Fruit fly (Drosophila melanogaster) whole organism, prepupa: ENCODE data around the gene Cyp6d5.

ENCODE experiments used
- CG10631 ChIP-seq: fragments of 200-800 bp; sonication (Bioruptor generic); optimal IDR thresholded peaks from 2 replicates; lab custom pipeline; 2016; ENCODE audit warnings: missing biosample characterization, missing genetic modification characterization
- CG10669 ChIP-seq: fragments of 200-800 bp; sonication (Bioruptor generic); optimal IDR thresholded peaks from 3 replicates; lab custom pipeline; 2018; ENCODE audit warnings: missing biosample characterization, mild to moderate bottlenecking, missing genetic modification characterization, moderate library complexity
- CG11294 ChIP-seq: fragments of 200-800 bp; sonication (Bioruptor generic); IDR thresholded peaks from 2 replicates; pipeline ENCODE4 v1.3.6; 2022; ENCODE audit warnings: missing biosample characterization, missing genetic modification characterization
- CG11762 ChIP-seq: fragments of 200-800 bp; sonication (Bioruptor generic); optimal IDR thresholded peaks from 3 replicates; lab custom pipeline; 2016; ENCODE audit warnings: missing biosample characterization, missing genetic modification characterization; ENCODE audit not compliant: insufficient read depth
- CG11902 ChIP-seq: fragments of 200-800 bp; sonication (Bioruptor generic); optimal IDR thresholded peaks from 3 replicates; lab custom pipeline; 2016; ENCODE audit warnings: missing biosample characterization, missing genetic modification characterization
- CG15336 ChIP-seq: fragments of 200-800 bp; sonication (Bioruptor generic); IDR thresholded peaks from 2 replicates; pipeline ENCODE4 v1.3.6; 2022; ENCODE audit warnings: missing biosample characterization, missing genetic modification characterization
- CG1621 ChIP-seq: fragments of 200-800 bp; sonication (Bioruptor generic); optimal IDR thresholded peaks from 3 replicates; lab custom pipeline; 2018; ENCODE audit warnings: missing biosample characterization, mild to moderate bottlenecking, missing genetic modification characterization
- CG16779 ChIP-seq: fragments of 200-800 bp; sonication (Bioruptor generic); optimal IDR thresholded peaks from 3 replicates; lab custom pipeline; 2017; ENCODE audit warnings: missing biosample characterization, mild to moderate bottlenecking, missing genetic modification characterization
- CG3032 ChIP-seq: fragments of 200-800 bp; optimal IDR thresholded peaks from 2 replicates; lab custom pipeline; 2019; ENCODE audit warnings: missing biosample characterization, mild to moderate bottlenecking, missing genetic modification characterization, moderate library complexity
- CG31627 ChIP-seq: fragments of 200-800 bp; sonication (Bioruptor generic); optimal IDR thresholded peaks from 3 replicates; lab custom pipeline; 2016; ENCODE audit warnings: missing biosample characterization, missing genetic modification characterization
- CG32006 ChIP-seq: fragments of 200-800 bp; sonication (Bioruptor generic); optimal IDR thresholded peaks from 3 replicates; lab custom pipeline; 2017; ENCODE audit warnings: missing biosample characterization, mild to moderate bottlenecking, missing genetic modification characterization
- CG34406 ChIP-seq: fragments of 200-800 bp; sonication (Bioruptor generic); optimal IDR thresholded peaks from 3 replicates; lab custom pipeline; 2016; ENCODE audit warnings: missing biosample characterization, missing genetic modification characterization
- CG3919 ChIP-seq: fragments of 200-800 bp; sonication (Bioruptor generic); optimal IDR thresholded peaks from 3 replicates; lab custom pipeline; 2016; ENCODE audit warnings: missing biosample characterization, missing genetic modification characterization
- CG4318 ChIP-seq: fragments of 200-800 bp; sonication (Bioruptor generic); optimal IDR thresholded peaks from 3 replicates; lab custom pipeline; 2017; ENCODE audit warnings: missing biosample characterization, mild to moderate bottlenecking, missing genetic modification characterization
- CG6163 ChIP-seq: fragments of 200-800 bp; sonication (Bioruptor generic); IDR thresholded peaks from 3 replicates; pipeline ENCODE4 v1.3.6; 2022; ENCODE audit warnings: missing biosample characterization, missing genetic modification characterization
- CG6276 ChIP-seq: fragments of 200-800 bp; sonication (Bioruptor generic); optimal IDR thresholded peaks from 2 replicates; lab custom pipeline; 2017; ENCODE audit warnings: missing biosample characterization, mild to moderate bottlenecking, missing genetic modification characterization
- CG6854 ChIP-seq: fragments of 200-800 bp; sonication (Bioruptor generic); optimal IDR thresholded peaks from 2 replicates; lab custom pipeline; 2017; ENCODE audit warnings: missing biosample characterization, mild to moderate bottlenecking, missing genetic modification characterization
- CG7368 ChIP-seq: fragments of 200-800 bp; sonication (Bioruptor generic); optimal IDR thresholded peaks from 3 replicates; lab custom pipeline; 2016; ENCODE audit warnings: missing biosample characterization, missing genetic modification characterization
- CG8119 ChIP-seq: fragments of 200-800 bp; sonication (Bioruptor generic); IDR thresholded peaks from 3 replicates; pipeline ENCODE4 v1.3.6; 2022; ENCODE audit warnings: missing biosample characterization, missing genetic modification characterization
- CG9139 ChIP-seq: fragments of 200-800 bp; sonication (Bioruptor generic); optimal IDR thresholded peaks from 3 replicates; lab custom pipeline; 2017; ENCODE audit warnings: missing biosample characterization, mild to moderate bottlenecking, missing genetic modification characterization
- Eip75B ChIP-seq: fragments of 200-800 bp; sonication (Bioruptor generic); optimal IDR thresholded peaks from 3 replicates; lab custom pipeline; 2016; ENCODE audit warnings: missing biosample characterization, missing genetic modification characterization
- Eip78C ChIP-seq: fragments of 200-800 bp; sonication (Bioruptor generic); peaks from one replicate; lab custom pipeline; 2016; ENCODE audit warnings: missing biosample characterization, missing genetic modification characterization
- Eip93F ChIP-seq: fragments of 200-800 bp; sonication (Bioruptor generic); optimal IDR thresholded peaks from 2 replicates; lab custom pipeline; 2016; ENCODE audit warnings: missing biosample characterization, mild to moderate bottlenecking, missing genetic modification characterization
- Ets21C ChIP-seq: fragments of 200-800 bp; sonication (Bioruptor generic); optimal IDR thresholded peaks from 3 replicates; lab custom pipeline; 2016; ENCODE audit warnings: missing biosample characterization, missing genetic modification characterization
- Ets96B ChIP-seq: fragments of 200-800 bp; optimal IDR thresholded peaks from 2 replicates; lab custom pipeline; 2019; ENCODE audit warnings: missing biosample characterization, mild to moderate bottlenecking, missing genetic modification characterization, moderate library complexity
- Hr39 ChIP-seq: fragments of 200-800 bp; sonication (Bioruptor generic); optimal IDR thresholded peaks from 2 replicates; lab custom pipeline; 2016; ENCODE audit warnings: missing biosample characterization, missing genetic modification characterization
- Hr4 ChIP-seq: fragments of 200-800 bp; sonication (Bioruptor generic); optimal IDR thresholded peaks from 3 replicates; lab custom pipeline; 2016; ENCODE audit warnings: missing biosample characterization, missing genetic modification characterization
- Lpt ChIP-seq: fragments of 200-800 bp; sonication (Bioruptor generic); optimal IDR thresholded peaks from 3 replicates; lab custom pipeline; 2016; ENCODE audit warnings: missing biosample characterization, missing genetic modification characterization
- Met ChIP-seq: fragments of 200-800 bp; sonication (Bioruptor generic); optimal IDR thresholded peaks from 3 replicates; lab custom pipeline; 2016; ENCODE audit warnings: missing biosample characterization, missing genetic modification characterization
- OdsH ChIP-seq: fragments of 200-800 bp; sonication (Bioruptor generic); optimal IDR thresholded peaks from 3 replicates; lab custom pipeline; 2016; ENCODE audit warnings: missing biosample characterization, missing genetic modification characterization
- Smox ChIP-seq: fragments of 200-800 bp; sonication (Bioruptor generic); optimal IDR thresholded peaks from 3 replicates; lab custom pipeline; 2016; ENCODE audit warnings: missing biosample characterization, missing genetic modification characterization
- Sox102F ChIP-seq: fragments of 200-800 bp; sonication (Bioruptor generic); optimal IDR thresholded peaks from 2 replicates; lab custom pipeline; 2016; ENCODE audit warnings: missing biosample characterization, mild to moderate bottlenecking, missing genetic modification characterization
- Sox14 ChIP-seq: fragments of 200-800 bp; sonication (Bioruptor generic); optimal IDR thresholded peaks from 3 replicates; lab custom pipeline; 2016; ENCODE audit warnings: missing biosample characterization, missing genetic modification characterization
- achi ChIP-seq: fragments of 200-800 bp; sonication (Bioruptor generic); optimal IDR thresholded peaks from 3 replicates; lab custom pipeline; 2016; ENCODE audit warnings: missing biosample characterization, missing genetic modification characterization
- acj6 ChIP-seq: fragments of 200-800 bp; sonication (Bioruptor generic); optimal IDR thresholded peaks from 3 replicates; lab custom pipeline; 2016; ENCODE audit warnings: missing biosample characterization, missing genetic modification characterization
- cyc ChIP-seq: fragments of 200-800 bp; sonication (Bioruptor generic); optimal IDR thresholded peaks from 3 replicates; lab custom pipeline; 2016; ENCODE audit warnings: missing biosample characterization, missing genetic modification characterization
- eg ChIP-seq: fragments of 200-800 bp; sonication (Bioruptor generic); IDR thresholded peaks from 3 replicates; pipeline ENCODE4 v1.3.6; 2022; ENCODE audit warnings: missing biosample characterization, missing genetic modification characterization
- esn ChIP-seq: fragments of 200-800 bp; sonication (Bioruptor generic); optimal IDR thresholded peaks from 2 replicates; lab custom pipeline; 2016; ENCODE audit warnings: missing biosample characterization, mild to moderate bottlenecking, missing genetic modification characterization, moderate library complexity
- fkh ChIP-seq: fragments of 200-800 bp; sonication (Bioruptor generic); optimal IDR thresholded peaks from 3 replicates; lab custom pipeline; 2017; ENCODE audit warnings: missing biosample characterization, mild to moderate bottlenecking, missing genetic modification characterization, moderate library complexity
- net ChIP-seq: fragments of 200-800 bp; sonication (Bioruptor generic); optimal IDR thresholded peaks from 3 replicates; lab custom pipeline; 2016; ENCODE audit warnings: missing biosample characterization, missing genetic modification characterization
- pdm3 ChIP-seq: fragments of 200-800 bp; sonication (Bioruptor generic); optimal IDR thresholded peaks from 3 replicates; lab custom pipeline; 2016; ENCODE audit warnings: missing biosample characterization, missing genetic modification characterization
- salr ChIP-seq, 2 experiments: fragments of 200-800 bp; sonication (Bioruptor generic); optimal IDR thresholded peaks; 3 replicates each; lab custom pipeline; 2016 to 2018; ENCODE audit warnings: missing biosample characterization in 2 of 2, missing genetic modification characterization in 2 of 2, mild to moderate bottlenecking in 1 of 2
- spab ChIP-seq: fragments of 200-800 bp; sonication (Bioruptor generic); optimal IDR thresholded peaks from 2 replicates; lab custom pipeline; 2017; ENCODE audit warnings: missing biosample characterization, mild to moderate bottlenecking, missing genetic modification characterization, missing genetic modification reagents
- vri ChIP-seq: fragments of 200-800 bp; sonication (Bioruptor generic); optimal IDR thresholded peaks from 3 replicates; lab custom pipeline; 2016; ENCODE audit warnings: missing biosample characterization, mild to moderate bottlenecking, missing genetic modification characterization

Cyp6d5 gene

dm6 chr3R:14035924-14036448 is 7.0 kb downstream of the Cyp6d5 start, which contains the start of gene CG9922 (continued):
- TF ChIP-seq Smox (GFP tag; lab: Kevin White, UChicago) (no peak), Eip75B (peak; percentile 43), CG3032 (tag; lab: Kevin White, UChicago) (peak; percentile 40), pdm3 (no peak), CG3919 (GFP tag; lab: Kevin White, UChicago) (peak; percentile 37), CG15336 (GFP tag; lab: Robert Waterston, UW) (no peak), vri (no peak), CG6854 (GFP tag; lab: Kevin White, UChicago) (no peak), eg (GFP tag; lab: Robert Waterston, UW) (no peak), OdsH (peak; percentile 48), net (no peak), esn (GFP tag; lab: Kevin White, UChicago) (peak; percentile 71), salr (GFP tag; optimal IDR thresholded peaks at IDR 0.05; lab: Kevin White, UChicago) (peak in 1 of 2 experiments; percentile 22), CG11294 (no peak), cyc (GFP tag; lab: Kevin White, UChicago) (peak; percentile 40), CG31627 (GFP tag; lab: Kevin White, UChicago) (peak; percentile 47), Hr39 (GFP tag; lab: Kevin White, UChicago) (peak; percentile 50), Ets96B (tag; lab: Kevin White, UChicago) (peak; percentile 23), Lpt (GFP tag; lab: Kevin White, UChicago) (no peak), Met (GFP tag; lab: Kevin White, UChicago) (no peak), CG10669 (GFP tag; lab: Kevin White, UChicago) (no peak), Sox102F (GFP tag; lab: Kevin White, UChicago) (no peak), Eip78C (GFP tag; lab: Kevin White, UChicago) (peak; percentile 86), achi (GFP tag; lab: Kevin White, UChicago) (peak; percentile 28), CG4318 (GFP tag; lab: Kevin White, UChicago) (no peak), spab (GFP tag; lab: Kevin White, UChicago) (no peak), CG6276 (GFP tag; lab: Kevin White, UChicago) (no peak), Eip93F (GFP tag; lab: Kevin White, UChicago) (no peak), CG11762 (GFP tag; lab: Kevin White, UChicago) (no peak), CG32006 (GFP tag; lab: Kevin White, UChicago) (no peak), CG6163 (0 out of 3 replicates have a peak, but pooled peaks have one; percentile 13), CG11902 (GFP tag; lab: Kevin White, UChicago) (no peak), CG34406 (GFP tag; lab: Kevin White, UChicago) (peak; percentile 20), CG16779 (tag; lab: Kevin White, UChicago) (no peak), Hr4 (peak; percentile 59), CG1621 (tag; lab: Kevin White, UChicago) (no peak), Ets21C (GFP tag; lab: Kevin White, UChicago) (peak; percentile 28), CG9139 (no peak), CG10631 (GFP tag; lab: Kevin White, UChicago) (peak; percentile 52)

- TF ChIP-seq CG16779 (tag; lab: Kevin White, UChicago) (no peak), CG10631 (GFP tag; lab: Kevin White, UChicago) (no peak), acj6 (GFP tag; lab: Kevin White, UChicago) (no peak), CG8119 (GFP tag; lab: Robert Waterston, UW) (no peak), Sox14 (no peak), CG6854 (GFP tag; lab: Kevin White, UChicago) (no peak), cyc (GFP tag; lab: Kevin White, UChicago) (no peak), CG6163 (no peak), Ets96B (tag; lab: Kevin White, UChicago) (no peak), fkh (no peak), CG7368 (GFP tag; lab: Kevin White, UChicago) (no peak), CG3032 (tag; lab: Kevin White, UChicago) (no peak)
These were observed 8.3 kb downstream of the Cyp6d5 start for dm6 chr3R:14037330-14037729.
